Fruit fly (Drosophila melanogaster): ENCODE data around the gene ATPsynE.

Gene ATPsynE

DNA sequence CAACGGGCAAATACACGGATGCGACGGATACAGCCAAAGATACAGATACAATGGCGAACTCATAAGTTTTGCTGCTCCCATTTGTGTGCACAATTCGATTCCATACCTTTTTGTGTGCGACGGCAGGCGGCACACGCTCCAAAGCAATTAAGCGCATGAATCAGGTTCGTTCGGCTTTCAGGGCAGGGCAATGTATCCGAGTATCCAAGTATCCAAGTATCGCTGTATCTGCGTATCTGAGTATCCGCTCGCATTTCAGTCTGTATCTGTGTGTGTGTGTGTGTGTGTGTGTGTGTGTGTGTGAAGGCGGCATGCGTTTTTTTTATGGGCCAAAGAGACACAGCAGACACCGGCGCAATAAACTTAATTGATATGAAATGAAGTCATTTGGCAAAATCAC is 36.4 kb downstream of the ATPsynE start:
- TF ChIP-seq Ets98B (GFP tag; IDR thresholded peaks at IDR 0.05) = no peak
- peak; percentile 73 for TF ChIP-seq CG13204 (GFP tag; optimal IDR thresholded peaks at IDR 0.05)
- peak; percentile 64 for TF ChIP-seq EcR (GFP tag; optimal IDR thresholded peaks at IDR 0.05)
- no peak for TF ChIP-seq Snoo (tag; optimal IDR thresholded peaks at IDR 0.05)
- no peak for TF ChIP-seq CG10348 (GFP tag; IDR thresholded peaks at IDR 0.05)

DNA sequence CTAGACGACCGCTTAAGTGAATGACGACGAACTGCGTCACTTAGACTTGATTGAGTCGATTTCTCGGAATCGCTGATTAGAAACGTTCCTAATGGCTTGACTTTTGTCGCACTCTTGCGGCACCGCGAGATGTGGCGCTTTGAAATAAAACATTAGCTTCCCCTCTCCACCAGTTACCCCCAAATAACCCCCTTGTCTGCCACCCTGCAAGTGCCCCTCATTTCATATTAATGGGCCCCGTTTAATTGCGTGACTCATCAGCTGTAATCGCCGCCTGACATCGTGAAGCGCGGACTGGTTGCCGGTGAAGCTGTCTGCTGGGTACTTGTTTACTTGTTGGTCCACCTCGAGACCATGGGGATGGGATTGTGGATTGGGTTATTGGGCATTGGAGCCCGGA is 37.4 kb downstream of the ATPsynE start:
- TF ChIP-seq CG13204 (GFP tag; optimal IDR thresholded peaks at IDR 0.05) = no peak
- no peak for TF ChIP-seq CG12605 (GFP tag; IDR thresholded peaks at IDR 0.05)
- TF ChIP-seq Pif1A (GFP tag; optimal IDR thresholded peaks at IDR 0.05) = no peak
- no peak for TF ChIP-seq CG32121 (GFP tag; IDR thresholded peaks at IDR 0.05)
- TF ChIP-seq CG8301 (tag; optimal IDR thresholded peaks at IDR 0.05) = no peak
- TF ChIP-seq CG14655 (GFP tag; optimal IDR thresholded peaks at IDR 0.05) = no peak
- TF ChIP-seq D1 (tag; optimal IDR thresholded peaks at IDR 0.05) = no peak
- no peak for TF ChIP-seq CG9948 (tag; optimal IDR thresholded peaks at IDR 0.05)
- TF ChIP-seq CG15710 (tag; optimal IDR thresholded peaks at IDR 0.05) = no peak
- no peak for TF ChIP-seq gl (tag; optimal IDR thresholded peaks at IDR 0.05)
- TF ChIP-seq rn (GFP tag; IDR thresholded peaks at IDR 0.05) = no peak
- TF ChIP-seq Pif1B (GFP tag; optimal IDR thresholded peaks at IDR 0.05) = no peak
- TF ChIP-seq CG10348 (GFP tag; IDR thresholded peaks at IDR 0.05) = no peak
- no peak for TF ChIP-seq CG34367 (tag; optimal IDR thresholded peaks at IDR 0.05)
- no peak for TF ChIP-seq CG17806 (tag; optimal IDR thresholded peaks at IDR 0.05)
- no peak for TF ChIP-seq Ets98B (GFP tag; IDR thresholded peaks at IDR 0.05)
- TF ChIP-seq CG8159 (tag; optimal IDR thresholded peaks at IDR 0.05) = no peak

DNA sequence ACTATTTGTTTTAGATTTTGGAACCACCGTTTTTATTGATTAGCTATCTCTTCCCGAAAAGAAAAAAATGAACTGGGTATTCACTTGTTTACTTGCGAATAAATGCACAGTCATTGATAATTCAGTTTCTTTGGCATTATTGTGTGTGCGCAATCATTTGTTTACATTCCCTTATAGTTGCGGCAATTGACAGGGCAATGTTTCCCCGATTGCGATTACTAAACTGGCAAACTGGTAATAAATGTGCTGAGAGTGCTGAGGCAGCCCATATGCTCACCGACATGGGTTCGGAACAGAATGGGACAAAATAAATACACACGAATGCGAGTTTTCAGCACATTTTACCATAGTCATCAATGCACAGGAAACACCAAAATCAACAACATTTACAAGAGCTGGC is 39.2 kb downstream of the ATPsynE start:
- TF ChIP-seq EcR (GFP tag; optimal IDR thresholded peaks at IDR 0.05) (no peak), CG9948 (tag; optimal IDR thresholded peaks at IDR 0.05) (no peak), CG32121 (GFP tag; IDR thresholded peaks at IDR 0.05) (no peak), Ets98B (GFP tag; IDR thresholded peaks at IDR 0.05) (no peak), fd96Ca (GFP tag; IDR thresholded peaks at IDR 0.05) (no peak), CG12605 (GFP tag; IDR thresholded peaks at IDR 0.05) (no peak), CG8159 (tag; optimal IDR thresholded peaks at IDR 0.05) (no peak), Pif1A (GFP tag; optimal IDR thresholded peaks at IDR 0.05) (no peak), CG13204 (GFP tag; optimal IDR thresholded peaks at IDR 0.05) (no peak), Snoo (tag; optimal IDR thresholded peaks at IDR 0.05) (no peak), CG10348 (GFP tag; IDR thresholded peaks at IDR 0.05) (no peak), rn (GFP tag; IDR thresholded peaks at IDR 0.05) (no peak), CG15710 (tag; optimal IDR thresholded peaks at IDR 0.05) (no peak)

DNA sequence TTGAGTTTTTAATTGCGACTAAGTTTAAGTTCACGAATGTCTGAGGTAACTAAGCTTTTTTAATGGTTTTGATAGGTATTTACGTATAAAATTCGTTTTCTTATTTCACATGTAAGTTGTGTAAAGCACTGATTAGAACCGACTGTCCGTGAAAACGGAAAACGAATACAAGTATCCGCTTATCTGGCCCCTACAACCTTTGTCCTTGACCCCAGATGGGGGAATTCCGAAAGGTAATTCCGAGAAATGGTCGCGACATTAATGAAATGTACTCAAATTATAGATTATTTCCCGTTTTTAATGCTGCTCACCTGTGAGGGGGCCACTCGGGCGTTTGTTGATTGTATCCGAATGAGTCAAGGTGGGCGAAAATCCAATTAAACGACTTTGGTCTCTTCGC is 40.1 kb downstream of the ATPsynE start:
- TF ChIP-seq CG32121 (GFP tag; IDR thresholded peaks at IDR 0.05) (no peak), gl (tag; optimal IDR thresholded peaks at IDR 0.05) (no peak), Snoo (tag; optimal IDR thresholded peaks at IDR 0.05) (no peak), Pif1A (GFP tag; optimal IDR thresholded peaks at IDR 0.05) (no peak), Pif1B (GFP tag; optimal IDR thresholded peaks at IDR 0.05) (no peak), fd96Ca (GFP tag; IDR thresholded peaks at IDR 0.05) (no peak), CG14655 (GFP tag; optimal IDR thresholded peaks at IDR 0.05) (no peak), CG17806 (tag; optimal IDR thresholded peaks at IDR 0.05) (no peak), CG10348 (GFP tag; IDR thresholded peaks at IDR 0.05) (no peak), CG8301 (tag; optimal IDR thresholded peaks at IDR 0.05) (no peak), EcR (GFP tag; optimal IDR thresholded peaks at IDR 0.05) (no peak), Ets98B (GFP tag; IDR thresholded peaks at IDR 0.05) (no peak), CG15710 (tag; optimal IDR thresholded peaks at IDR 0.05) (no peak), D1 (tag; optimal IDR thresholded peaks at IDR 0.05) (no peak), CG13204 (GFP tag; optimal IDR thresholded peaks at IDR 0.05) (no peak), CG34367 (tag; optimal IDR thresholded peaks at IDR 0.05) (no peak), CG9948 (tag; optimal IDR thresholded peaks at IDR 0.05) (no peak), CG4496 (GFP tag; IDR thresholded peaks at IDR 0.05) (no peak), CG12605 (GFP tag; IDR thresholded peaks at IDR 0.05) (no peak)

DNA sequence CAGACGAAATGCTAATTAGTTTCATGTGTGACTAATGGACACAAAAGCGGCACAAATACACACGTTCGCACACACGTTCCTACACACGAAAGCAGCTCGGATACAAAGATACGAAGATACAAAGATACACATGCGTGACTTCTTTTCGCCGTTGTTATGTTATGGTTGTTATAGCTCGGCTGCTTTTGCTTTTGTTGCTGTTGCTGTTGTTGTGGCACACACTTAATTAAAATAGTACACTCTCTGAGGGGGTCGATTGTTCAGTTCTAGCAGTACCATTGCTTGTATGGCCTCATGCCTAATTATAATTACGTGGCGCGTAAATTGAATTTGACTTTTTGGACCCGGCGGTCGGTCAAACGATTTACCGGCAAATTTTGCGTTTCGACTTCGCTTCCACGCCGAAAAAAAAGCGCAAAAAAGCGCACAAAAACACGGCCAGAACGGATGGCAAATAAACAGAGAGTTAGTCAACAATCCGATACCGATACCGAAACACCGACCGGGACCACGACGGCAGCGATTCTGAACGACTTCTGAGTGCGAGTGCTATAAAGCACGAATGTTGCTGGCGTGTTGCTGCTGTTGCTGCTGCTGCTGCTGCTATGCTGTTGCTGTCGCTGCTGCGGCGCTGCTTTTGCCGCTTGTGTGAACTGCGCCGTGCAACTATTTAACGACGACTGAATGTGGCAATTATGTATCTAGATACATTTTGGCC is 42.9 kb downstream of the ATPsynE start:
- TF ChIP-seq CG12605 (GFP tag; IDR thresholded peaks at IDR 0.05) (0 out of 2 replicates have a peak, but pooled peaks have one; percentile 43), CG9948 (tag; optimal IDR thresholded peaks at IDR 0.05) (no peak), gl (tag; optimal IDR thresholded peaks at IDR 0.05) (peak; percentile 6), CG15710 (tag; optimal IDR thresholded peaks at IDR 0.05) (no peak), CG10348 (GFP tag; IDR thresholded peaks at IDR 0.05) (no peak), CG4496 (GFP tag; IDR thresholded peaks at IDR 0.05) (0 out of 3 replicates have a peak, but pooled peaks have one; percentile 31), CG13204 (GFP tag; optimal IDR thresholded peaks at IDR 0.05) (peak; percentile 34)

DNA sequence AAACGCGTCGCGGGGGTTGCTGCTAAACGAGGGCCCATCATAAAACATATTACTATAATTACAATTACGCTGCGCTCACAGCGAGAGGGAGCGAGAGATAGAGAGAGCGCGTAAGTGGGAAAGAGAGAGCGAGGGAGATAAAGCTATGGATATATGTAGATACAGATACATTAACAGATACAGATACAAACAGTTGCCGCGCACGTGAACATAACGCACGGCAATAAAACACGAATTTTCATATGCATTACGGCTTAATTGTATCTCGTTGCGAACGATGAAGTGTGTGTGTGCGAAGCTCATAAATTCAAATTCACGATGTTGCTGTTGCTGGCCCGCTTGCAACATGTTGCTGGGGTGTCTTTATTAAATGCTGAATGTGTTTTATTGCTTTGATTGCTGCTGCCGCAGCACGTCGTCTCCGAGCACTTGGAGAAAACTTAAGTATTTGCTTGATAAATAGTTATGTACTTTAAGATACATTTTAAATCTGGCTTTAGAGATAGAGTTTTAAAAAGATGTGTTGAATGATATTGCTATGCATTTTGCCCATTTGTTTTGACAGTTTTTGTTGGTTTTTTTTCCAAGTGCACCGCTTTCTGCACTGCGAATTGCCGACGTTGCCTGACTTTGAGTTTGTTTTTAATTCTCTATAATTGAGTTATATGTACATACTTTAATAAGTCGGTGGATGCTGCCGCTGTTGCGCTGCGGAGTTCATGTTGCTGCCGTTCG is 43.6 kb downstream of the ATPsynE start:
- peak; percentile 97 for TF ChIP-seq rn (GFP tag; IDR thresholded peaks at IDR 0.05)
- peak; percentile 96 for TF ChIP-seq CG34367 (tag; optimal IDR thresholded peaks at IDR 0.05)
- TF ChIP-seq gl (tag; optimal IDR thresholded peaks at IDR 0.05) = peak; percentile 92
- peak; percentile 98 for TF ChIP-seq Ets98B (GFP tag; IDR thresholded peaks at IDR 0.05)
- TF ChIP-seq CG17806 (tag; optimal IDR thresholded peaks at IDR 0.05) = peak; percentile 97
- TF ChIP-seq fd96Ca (GFP tag; IDR thresholded peaks at IDR 0.05) = peak; percentile 99
- TF ChIP-seq Snoo (tag; optimal IDR thresholded peaks at IDR 0.05) = peak; percentile 93
- TF ChIP-seq D1 (tag; optimal IDR thresholded peaks at IDR 0.05) = peak; percentile 92
- peak; percentile 97 for TF ChIP-seq CG14655 (GFP tag; optimal IDR thresholded peaks at IDR 0.05)
- TF ChIP-seq Pif1A (GFP tag; optimal IDR thresholded peaks at IDR 0.05) = peak; percentile 96
- TF ChIP-seq CG32121 (GFP tag; IDR thresholded peaks at IDR 0.05) = peak; percentile 99
- peak; percentile 96 for TF ChIP-seq CG9948 (tag; optimal IDR thresholded peaks at IDR 0.05)
- peak; percentile 91 for TF ChIP-seq Pif1B (GFP tag; optimal IDR thresholded peaks at IDR 0.05)
- peak; percentile 96 for TF ChIP-seq CG8301 (tag; optimal IDR thresholded peaks at IDR 0.05)
- TF ChIP-seq CG13204 (GFP tag; optimal IDR thresholded peaks at IDR 0.05) = peak; percentile 84
- peak; percentile 99 for TF ChIP-seq CG4496 (GFP tag; IDR thresholded peaks at IDR 0.05)
- peak; percentile 96 for TF ChIP-seq CG8159 (tag; optimal IDR thresholded peaks at IDR 0.05)
- TF ChIP-seq CG10348 (GFP tag; IDR thresholded peaks at IDR 0.05) = peak; percentile 89
- no peak for TF ChIP-seq EcR (GFP tag; optimal IDR thresholded peaks at IDR 0.05)
- TF ChIP-seq CG12605 (GFP tag; IDR thresholded peaks at IDR 0.05) = peak; percentile 97
- peak; percentile 96 for TF ChIP-seq CG15710 (tag; optimal IDR thresholded peaks at IDR 0.05)

Measured in whole organism, pupa.